Fruit fly (Drosophila melanogaster) whole organism, adult: ENCODE results near the gene CG3702.

ENCODE experiments used
- CG11617 ChIP-seq: fragments of 200-800 bp; sonication (Bioruptor generic); optimal IDR thresholded peaks from 2 replicates; lab custom pipeline; 2017; ENCODE audit warnings: mild to moderate bottlenecking, missing biosample characterization, missing genetic modification reagents, missing genetic modification characterization
- CG12768 ChIP-seq: fragments of 200-800 bp; sonication (Bioruptor generic); optimal IDR thresholded peaks from 2 replicates; lab custom pipeline; 2017; ENCODE audit warnings: missing biosample characterization, missing genetic modification characterization, mild to moderate bottlenecking, moderate library complexity, missing genetic modification reagents
- CG14711 ChIP-seq: fragments of 200-800 bp; sonication (Bioruptor generic); optimal IDR thresholded peaks from 2 replicates; lab custom pipeline; 2018; ENCODE audit warnings: missing biosample characterization, mild to moderate bottlenecking, missing genetic modification characterization, moderate library complexity
- CG1620 ChIP-seq: fragments of 200-800 bp; sonication (Bioruptor generic); optimal IDR thresholded peaks from 2 replicates; lab custom pipeline; 2016; ENCODE audit warnings: missing biosample characterization, missing genetic modification characterization
- CG33017 ChIP-seq: fragments of 200-800 bp; sonication (Bioruptor generic); optimal IDR thresholded peaks from 2 replicates; lab custom pipeline; 2018; ENCODE audit warnings: missing biosample characterization, mild to moderate bottlenecking, missing genetic modification characterization, moderate library complexity
- CG5204 ChIP-seq: fragments of 200-800 bp; sonication (Bioruptor generic); optimal IDR thresholded peaks from 2 replicates; lab custom pipeline; 2016; ENCODE audit warnings: missing biosample characterization, missing genetic modification characterization
- CG7045 ChIP-seq: fragments of 200-800 bp; sonication (Bioruptor generic); optimal IDR thresholded peaks from 2 replicates; lab custom pipeline; 2017; ENCODE audit warnings: missing biosample characterization, mild to moderate bottlenecking, missing genetic modification characterization
- CG7101 ChIP-seq: fragments of 200-800 bp; sonication (Bioruptor generic); optimal IDR thresholded peaks from 2 replicates; lab custom pipeline; 2018; ENCODE audit warnings: missing biosample characterization, mild to moderate bottlenecking, missing genetic modification characterization, moderate library complexity
- Clk ChIP-seq: fragments of 200-800 bp; sonication (Bioruptor generic); optimal IDR thresholded peaks from 2 replicates; lab custom pipeline; 2017; ENCODE audit warnings: missing biosample characterization, missing genetic modification characterization
- Crg-1 ChIP-seq: fragments of 200-800 bp; sonication (Bioruptor generic); optimal IDR thresholded peaks from 2 replicates; lab custom pipeline; 2016; ENCODE audit warnings: missing biosample characterization, missing genetic modification characterization
- Hr96 ChIP-seq: fragments of 200-800 bp; sonication (Bioruptor generic); optimal IDR thresholded peaks from 2 replicates; lab custom pipeline; 2016; ENCODE audit warnings: missing biosample characterization, missing genetic modification characterization
- Mnt ChIP-seq: fragments of 200-800 bp; sonication (Bioruptor generic); optimal IDR thresholded peaks from 2 replicates; lab custom pipeline; 2016; ENCODE audit warnings: missing biosample characterization, mild to moderate bottlenecking, missing genetic modification characterization
- bab1 ChIP-seq: fragments of 200-800 bp; sonication (Bioruptor generic); optimal IDR thresholded peaks from 3 replicates; lab custom pipeline; 2019; ENCODE audit warnings: missing biosample characterization, mild to moderate bottlenecking, missing genetic modification characterization, moderate library complexity
- cic ChIP-seq: fragments of 200-800 bp; sonication (Bioruptor generic); optimal IDR thresholded peaks from 2 replicates; lab custom pipeline; 2017; ENCODE audit warnings: missing biosample characterization, mild to moderate bottlenecking, missing genetic modification characterization, moderate library complexity
- cnc ChIP-seq, 2 experiments: fragments of >200 bp; optimal IDR thresholded peaks; 2 replicates each; lab custom pipeline; 2017
- kay ChIP-seq: fragments of 200-800 bp; sonication (Bioruptor generic); peaks from one replicate; lab custom pipeline; 2016; ENCODE audit warnings: missing biosample characterization, missing genetic modification characterization, borderline replicate concordance
- ovo ChIP-seq: fragments of 200-800 bp; sonication (Bioruptor generic); optimal IDR thresholded peaks from 2 replicates; lab custom pipeline; 2016; ENCODE audit warnings: missing biosample characterization, missing genetic modification characterization
- pad ChIP-seq: fragments of 200-800 bp; sonication (Bioruptor generic); optimal IDR thresholded peaks from 3 replicates; lab custom pipeline; 2017; ENCODE audit warnings: missing biosample characterization, missing genetic modification characterization, mild to moderate bottlenecking, moderate library complexity, missing genetic modification reagents
- tj ChIP-seq: fragments of 200-800 bp; sonication (Bioruptor generic); optimal IDR thresholded peaks from 3 replicates; lab custom pipeline; 2017; ENCODE audit warnings: missing biosample characterization, mild to moderate bottlenecking, missing genetic modification characterization, moderate library complexity
- toe ChIP-seq: fragments of 200-800 bp; sonication (Bioruptor generic); optimal IDR thresholded peaks from 2 replicates; lab custom pipeline; 2016; ENCODE audit warnings: missing biosample characterization, missing genetic modification characterization

Gene CG3702

DNA sequence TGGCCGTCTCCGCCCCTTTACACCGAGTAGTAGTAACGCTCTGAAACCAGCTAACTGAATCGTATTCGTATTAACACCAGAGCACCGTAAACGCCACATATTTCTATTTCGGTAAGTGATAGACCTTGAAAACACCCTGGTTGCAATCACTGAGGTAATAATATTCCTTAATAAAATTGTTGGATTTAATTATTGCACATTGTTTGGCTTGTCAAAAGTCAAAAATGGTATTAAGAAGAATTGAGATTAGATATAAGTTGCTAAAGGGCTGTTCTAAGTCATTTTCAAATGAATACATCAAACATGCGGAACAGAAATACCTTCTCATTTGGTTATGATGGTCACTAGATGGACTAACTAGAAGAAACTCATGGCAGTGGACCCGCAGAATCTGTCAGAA lies 8.1 kb downstream of the CG3702 start:
- TF ChIP-seq kay = no peak
- TF ChIP-seq CG7101 (tag; lab: Kevin White, UChicago) = no peak
- TF ChIP-seq tj (GFP tag; lab: Kevin White, UChicago) = no peak
- no peak for TF ChIP-seq CG14711 (tag; lab: Kevin White, UChicago)
- TF ChIP-seq cnc (optimal IDR thresholded peaks at IDR 0.05; lab: Kevin White, UChicago) = no peak
- TF ChIP-seq Hr96 (GFP tag; lab: Kevin White, UChicago) = no peak
- TF ChIP-seq pad = no peak
- TF ChIP-seq cic = no peak
- TF ChIP-seq CG12768 (GFP tag; lab: Kevin White, UChicago) = no peak
- TF ChIP-seq CG5204 (GFP tag; lab: Kevin White, UChicago) = no peak
- no peak for TF ChIP-seq CG1620 (GFP tag; lab: Kevin White, UChicago)
- no peak for TF ChIP-seq CG7045 (GFP tag; lab: Kevin White, UChicago)
- no peak for TF ChIP-seq toe (GFP tag; lab: Kevin White, UChicago)
- no peak for TF ChIP-seq Crg-1 (GFP tag; lab: Kevin White, UChicago)
- no peak for TF ChIP-seq Clk
- TF ChIP-seq bab1 (GFP tag; lab: Kevin White, UChicago) = no peak
- no peak for TF ChIP-seq CG33017 (tag; lab: Kevin White, UChicago)
- no peak for TF ChIP-seq ovo (GFP tag; lab: Kevin White, UChicago)
- no peak for TF ChIP-seq Mnt (GFP tag; lab: Kevin White, UChicago)

- no peak for TF ChIP-seq CG11617 (GFP tag; lab: Kevin White, UChicago)
- TF ChIP-seq bab1 (GFP tag; lab: Kevin White, UChicago) = no peak
- TF ChIP-seq CG7101 (tag; lab: Kevin White, UChicago) = no peak
- no peak for TF ChIP-seq tj (GFP tag; lab: Kevin White, UChicago)
- TF ChIP-seq Crg-1 (GFP tag; lab: Kevin White, UChicago) = no peak
- TF ChIP-seq CG7045 (GFP tag; lab: Kevin White, UChicago) = no peak
- no peak for TF ChIP-seq Mnt (GFP tag; lab: Kevin White, UChicago)
Measured at dm6 chr2L:4211335-4211753, 15.6 kb downstream of the CG3702 start.

DNA sequence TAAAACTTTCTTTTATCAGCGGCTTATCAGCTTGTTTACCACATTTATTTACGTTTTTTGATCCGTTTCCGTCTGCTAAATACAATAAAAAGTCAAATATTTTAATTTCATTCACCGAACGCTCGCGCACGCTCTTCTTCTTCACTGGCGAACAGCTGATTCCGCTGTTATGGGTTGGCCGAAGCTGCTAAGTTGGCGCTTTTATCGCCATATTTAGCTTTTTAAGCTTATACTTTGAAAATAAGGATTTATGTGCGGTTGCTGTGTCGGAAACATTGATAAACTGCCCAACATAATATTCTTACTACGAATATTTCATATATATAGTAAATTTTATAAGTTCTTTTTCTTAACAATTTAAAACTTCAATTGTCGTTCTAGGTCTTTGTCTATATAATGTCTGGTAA lies 29.0 kb downstream of the CG3702 start, which contains the start of gene Naprt:
Gene Naprt, minus strand, starts transcription at position 159 of the 407 bp plus-strand sequence.
- TF ChIP-seq CG12768 (GFP tag; lab: Kevin White, UChicago) (peak; percentile 17), CG11617 (GFP tag; lab: Kevin White, UChicago) (no peak), cic (peak; percentile 82), Clk (no peak), kay (peak; percentile 34), tj (GFP tag; lab: Kevin White, UChicago) (peak; percentile 5), toe (GFP tag; lab: Kevin White, UChicago) (peak; percentile 41), pad (peak; percentile 34), CG1620 (GFP tag; lab: Kevin White, UChicago) (peak; percentile 4), CG14711 (tag; lab: Kevin White, UChicago) (no peak), bab1 (GFP tag; lab: Kevin White, UChicago) (no peak), CG5204 (GFP tag; lab: Kevin White, UChicago) (no peak), CG33017 (tag; lab: Kevin White, UChicago) (no peak)

DNA sequence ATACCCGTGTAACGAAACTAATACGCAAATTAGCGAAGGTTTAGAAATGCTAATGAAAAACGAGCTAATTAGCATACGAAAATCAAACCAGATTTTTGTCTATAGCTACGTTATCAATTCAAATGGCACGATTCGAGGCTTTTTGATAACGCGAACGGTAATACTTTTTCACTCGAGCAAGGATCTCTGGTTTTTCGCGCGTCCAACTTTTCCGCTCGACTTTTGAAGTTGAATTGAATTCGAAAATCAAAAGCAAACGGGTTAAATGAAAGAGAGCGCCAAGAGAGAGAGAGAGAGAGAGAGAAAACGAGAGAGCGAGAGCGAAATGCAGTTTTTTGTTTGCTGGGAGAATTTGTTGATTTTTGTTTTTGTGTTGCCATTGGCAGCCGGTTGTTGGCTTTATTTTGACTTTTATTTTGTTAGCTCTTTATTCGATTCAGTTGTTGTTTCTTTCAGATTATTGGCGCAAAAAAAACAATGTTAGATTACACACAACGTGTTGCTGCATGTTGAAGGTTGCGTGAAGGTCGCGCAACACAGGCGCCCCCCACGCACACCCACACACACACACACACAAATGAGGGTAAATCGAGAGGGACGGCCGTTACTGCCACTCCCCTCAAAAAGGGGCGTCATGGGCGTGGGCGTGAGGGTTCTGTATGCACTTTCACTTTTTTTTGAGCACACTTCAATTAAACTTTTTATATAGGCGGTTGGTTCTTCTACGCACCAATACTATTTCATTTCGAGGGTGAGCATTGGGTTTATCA lies 29.6 kb downstream of the CG3702 start:
- peak; percentile 37 for TF ChIP-seq CG7045 (GFP tag; lab: Kevin White, UChicago)
- TF ChIP-seq CG11617 (GFP tag; lab: Kevin White, UChicago) = peak; percentile 32
- no peak for TF ChIP-seq tj (GFP tag; lab: Kevin White, UChicago)
- no peak for TF ChIP-seq CG7101 (tag; lab: Kevin White, UChicago)
- peak; percentile 21 for TF ChIP-seq CG5204 (GFP tag; lab: Kevin White, UChicago)
- TF ChIP-seq Clk = peak; percentile 28
- peak; percentile 77 for TF ChIP-seq pad
- peak; percentile 22 for TF ChIP-seq Mnt (GFP tag; lab: Kevin White, UChicago)

DNA sequence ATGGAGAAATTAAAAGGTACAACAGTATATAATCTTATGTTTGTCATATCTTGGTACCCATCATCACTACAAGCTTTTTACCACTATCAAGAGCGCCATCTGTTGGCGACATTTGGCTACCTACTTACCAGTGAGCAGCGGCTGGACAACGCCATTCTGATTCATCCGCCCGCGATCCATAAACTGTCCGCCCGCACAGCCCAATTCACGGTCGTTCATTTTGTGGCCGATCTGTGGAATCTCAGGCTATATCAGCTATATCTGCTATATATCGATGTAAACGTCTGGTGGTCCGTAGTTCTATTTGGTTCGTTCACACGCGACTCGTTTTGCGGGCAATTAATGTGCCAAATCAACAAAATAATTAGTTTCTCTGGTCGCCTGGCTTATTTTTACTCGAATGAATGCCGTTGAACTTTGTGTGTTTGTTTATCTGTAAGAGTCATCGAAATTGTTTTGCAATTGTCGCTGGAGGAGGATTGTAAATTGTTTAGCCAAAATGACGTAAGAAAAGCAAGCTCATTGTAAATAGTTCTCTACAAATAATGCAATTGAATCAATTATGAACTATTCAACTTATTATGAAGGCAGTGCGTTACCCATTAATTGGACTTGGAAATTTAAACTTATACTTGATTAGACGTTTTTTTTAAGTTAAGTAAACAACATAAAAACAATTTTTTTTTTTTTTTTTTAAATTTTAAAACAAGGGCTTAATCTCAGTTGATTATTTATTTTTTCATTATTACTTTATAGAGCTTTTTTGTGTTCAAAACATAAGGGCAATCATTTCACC lies 30.4 kb downstream of the CG3702 start:
- TF ChIP-seq ovo (GFP tag; lab: Kevin White, UChicago) (no peak), cic (peak; percentile 24), tj (GFP tag; lab: Kevin White, UChicago) (peak; percentile 81), CG1620 (GFP tag; lab: Kevin White, UChicago) (no peak), Hr96 (GFP tag; lab: Kevin White, UChicago) (no peak), CG5204 (GFP tag; lab: Kevin White, UChicago) (no peak), CG7101 (tag; lab: Kevin White, UChicago) (no peak), toe (GFP tag; lab: Kevin White, UChicago) (no peak), CG7045 (GFP tag; lab: Kevin White, UChicago) (no peak), Mnt (GFP tag; lab: Kevin White, UChicago) (no peak), CG12768 (GFP tag; lab: Kevin White, UChicago) (no peak), Crg-1 (GFP tag; lab: Kevin White, UChicago) (no peak), CG11617 (GFP tag; lab: Kevin White, UChicago) (no peak), CG14711 (tag; lab: Kevin White, UChicago) (peak; percentile 13), kay (peak; percentile 95), pad (no peak), CG33017 (tag; lab: Kevin White, UChicago) (peak; percentile 15), bab1 (GFP tag; lab: Kevin White, UChicago) (no peak), Clk (no peak), cnc (optimal IDR thresholded peaks at IDR 0.05; lab: Kevin White, UChicago) (no peak)
